Fruit fly (Drosophila melanogaster): ENCODE results near the gene CG12986.

Gene CG12986

dm6 chrX:17865103-17865502, 45.6 kb upstream of the CG12986 start (continued):
- TF ChIP-seq CG33213 (GFP tag; optimal IDR thresholded peaks at IDR 0.05) (no peak), mirr (GFP tag; optimal IDR thresholded peaks at IDR 0.05) (no peak), CG10979 (tag; optimal IDR thresholded peaks at IDR 0.05) (no peak), Taf1 (GFP tag; IDR thresholded peaks at IDR 0.05) (no peak), CG4820 (GFP tag; optimal IDR thresholded peaks at IDR 0.05) (no peak), gcm (GFP tag; optimal IDR thresholded peaks at IDR 0.05) (no peak), wek (GFP tag; optimal IDR thresholded peaks at IDR 0.05) (no peak), CG2116 (GFP tag; optimal IDR thresholded peaks at IDR 0.05) (peak; percentile 91), CG9876 (GFP tag; optimal IDR thresholded peaks at IDR 0.05) (no peak), cad (GFP tag; optimal IDR thresholded peaks at IDR 0.05) (no peak), CG13624 (GFP tag; optimal IDR thresholded peaks at IDR 0.05) (no peak), CG32767 (GFP tag; IDR thresholded peaks at IDR 0.05) (no peak), CG5953 (GFP tag; IDR thresholded peaks at IDR 0.05) (no peak), CG17359 (tag; optimal IDR thresholded peaks at IDR 0.05) (peak; percentile 15), CG1603 (tag; optimal IDR thresholded peaks at IDR 0.05) (peak; percentile 33), lola (GFP tag; optimal IDR thresholded peaks at IDR 0.05) (no peak), CG8290 (GFP tag; optimal IDR thresholded peaks at IDR 0.05) (peak; percentile 41), CG8290 (tag; optimal IDR thresholded peaks at IDR 0.05) (peak in 1 of 2 experiments; percentile 31), Hand (GFP tag; optimal IDR thresholded peaks at IDR 0.05) (no peak), Eip74EF (GFP tag; optimal IDR thresholded peaks at IDR 0.05) (no peak), oc (tag; optimal IDR thresholded peaks at IDR 0.05) (no peak), phol (tag; optimal IDR thresholded peaks at IDR 0.05) (peak; percentile 53), pb (GFP tag; optimal IDR thresholded peaks at IDR 0.05) (no peak), CG17186 (GFP tag; optimal IDR thresholded peaks at IDR 0.05) (no peak), Sox100B (GFP tag; optimal IDR thresholded peaks at IDR 0.05) (peak; percentile 18), dmrt99B (tag; optimal IDR thresholded peaks at IDR 0.05) (no peak), Fer3 (tag; optimal IDR thresholded peaks at IDR 0.05) (no peak), CHES-1-like (GFP tag; optimal IDR thresholded peaks at IDR 0.05) (no peak), CG7271 (tag; optimal IDR thresholded peaks at IDR 0.05) (peak; percentile 95), en (GFP tag; optimal IDR thresholded peaks at IDR 0.05) (no peak), CG14860 (GFP tag; IDR thresholded peaks at IDR 0.05; ENCODE audit: partially characterized antibody) (no peak), CG1832 (GFP tag; optimal IDR thresholded peaks at IDR 0.05) (no peak), run (tag; optimal IDR thresholded peaks at IDR 0.05) (no peak), CG15514 (GFP tag; optimal IDR thresholded peaks at IDR 0.05) (no peak), aop (GFP tag; IDR thresholded peaks at IDR 0.05) (no peak), CG4854 (GFP tag; optimal IDR thresholded peaks at IDR 0.05) (no peak), Hr51 (GFP tag; optimal IDR thresholded peaks at IDR 0.05) (no peak), Atf6 (GFP tag; IDR thresholded peaks at IDR 0.05) (no peak), CG14710 (tag; optimal IDR thresholded peaks at IDR 0.05) (peak; percentile 18), Xrp1 (GFP tag; IDR thresholded peaks at IDR 0.05) (no peak), vnd (GFP tag; IDR thresholded peaks at IDR 0.05; ENCODE audit: partially characterized antibody) (no peak), CG10654 (GFP tag; optimal IDR thresholded peaks at IDR 0.05) (no peak), dmrt11E (tag; optimal IDR thresholded peaks at IDR 0.05) (no peak), CG10565 (GFP tag; optimal IDR thresholded peaks at IDR 0.05) (no peak), ems (GFP tag; optimal IDR thresholded peaks at IDR 0.05) (no peak), Elba2 (GFP tag; optimal IDR thresholded peaks at IDR 0.05) (peak; percentile 16), Max (GFP tag; optimal IDR thresholded peaks at IDR 0.05) (no peak), kay (GFP tag; optimal IDR thresholded peaks at IDR 0.05) (no peak), maf-S (GFP tag; optimal IDR thresholded peaks at IDR 0.05) (no peak), CG18764 (GFP tag; optimal IDR thresholded peaks at IDR 0.05) (no peak), vfl (GFP tag; optimal IDR thresholded peaks at IDR 0.05) (no peak)
